Worm (Caenorhabditis elegans) whole organism, L4 larva: Measurements from ENCODE around the gene acr-10.

ENCODE experiments used
- F44E2.7 ChIP-seq: fragments of 200-800 bp; sonication (Bioruptor generic); IDR thresholded peaks from 2 replicates; pipeline ENCODE4 v2.1.2; 2022; ENCODE audit warnings: missing genetic modification characterization, missing compliant biosample characterization
- T20F7.1 ChIP-seq: fragments of 200-800 bp; sonication (Bioruptor generic); optimal IDR thresholded peaks from 2 replicates; lab custom pipeline; 2018; ENCODE audit warnings: mild to moderate bottlenecking, missing genetic modification characterization, missing compliant biosample characterization
- Y105C5A.15 ChIP-seq: fragments of 200-800 bp; sonication (Bioruptor generic); IDR thresholded peaks from 2 replicates; pipeline ENCODE4 v1.3.6; 2022; ENCODE audit warnings: missing genetic modification characterization, missing compliant biosample characterization
- Y48G9A.11 ChIP-seq: fragments of 200-800 bp; sonication (Bioruptor generic); IDR thresholded peaks from 2 replicates; pipeline ENCODE4 v1.3.6; 2022; ENCODE audit warnings: missing genetic modification reagents, missing genetic modification characterization, missing compliant biosample characterization
- aha-1 ChIP-seq: fragments of 150-350 bp; peaks from one replicate; lab custom pipeline; 2014; ENCODE audit warnings: missing biosample characterization, missing genetic modification characterization
- ceh-62 ChIP-seq: sonication (generic microtip); optimal IDR thresholded peaks from 2 replicates; lab custom pipeline; 2017; ENCODE audit warnings: missing biosample characterization, missing genetic modification characterization
- daf-16 ChIP-seq, 3 experiments: sonication (generic microtip); optimal IDR thresholded peaks; 2 replicates each; lab custom pipeline; 2016 to 2017; ENCODE audit warnings: missing genetic modification characterization in 3 of 3, missing genetic modification reagents in 3 of 3, mild to moderate bottlenecking in 2 of 3, missing compliant biosample characterization in 2 of 3, missing biosample characterization in 1 of 3, moderate library complexity in 1 of 3
- dmd-6 ChIP-seq: fragments of 200-800 bp; sonication (Bioruptor generic); IDR thresholded peaks from 2 replicates; pipeline ENCODE4 v1.3.6; 2022; ENCODE audit warnings: missing genetic modification reagents, missing genetic modification characterization, missing compliant biosample characterization
- dmd-8 ChIP-seq: fragments of 200-800 bp; sonication (Bioruptor generic); IDR thresholded peaks from 2 replicates; pipeline ENCODE4 v1.3.6; 2022; ENCODE audit warnings: missing genetic modification characterization, missing compliant biosample characterization
- dve-1 ChIP-seq: sonication (generic microtip); optimal IDR thresholded peaks from 2 replicates; lab custom pipeline; 2017; ENCODE audit warnings: antibody characterized with exemption, mild to moderate bottlenecking, missing genetic modification characterization, missing compliant biosample characterization; ENCODE audit not compliant: insufficient read depth
- egl-43 ChIP-seq: fragments of 200-800 bp; sonication (Bioruptor generic); IDR thresholded peaks from 2 replicates; pipeline ENCODE4 v1.3.6; 2022; ENCODE audit warnings: missing genetic modification reagents, missing genetic modification characterization, missing compliant biosample characterization
- gei-8 ChIP-seq: fragments of 200-800 bp; sonication (Bioruptor generic); optimal IDR thresholded peaks from 2 replicates; lab custom pipeline; 2018; ENCODE audit warnings: mild to moderate bottlenecking, missing genetic modification characterization, missing compliant biosample characterization
- hif-1 ChIP-seq, 2 experiments: sonication (generic microtip); optimal IDR thresholded peaks; 2 replicates each; lab custom pipeline; 2016 to 2017; ENCODE audit warnings: missing compliant biosample characterization in 2 of 2, missing genetic modification characterization in 2 of 2, missing genetic modification reagents in 2 of 2, missing genotype in 2 of 2, mild to moderate bottlenecking in 1 of 2
- hlh-30 ChIP-seq: sonication (generic microtip); optimal IDR thresholded peaks from 2 replicates; lab custom pipeline; 2017; ENCODE audit warnings: antibody characterized with exemption, mild to moderate bottlenecking, missing genetic modification characterization, missing compliant biosample characterization; ENCODE audit not compliant: insufficient read depth
- hmg-1.1 ChIP-seq: fragments of 200-800 bp; sonication (Bioruptor generic); IDR thresholded peaks from 2 replicates; pipeline ENCODE4 v1.3.6; 2022; ENCODE audit warnings: missing genetic modification reagents, missing genetic modification characterization, missing compliant biosample characterization
- lim-7 ChIP-seq: fragments of 200-800 bp; sonication (Bioruptor generic); IDR thresholded peaks from 2 replicates; pipeline ENCODE4 v1.3.6; 2022; ENCODE audit warnings: missing genetic modification characterization, missing compliant biosample characterization
- lin-13 ChIP-seq: fragments of 150-350 bp; optimal IDR thresholded peaks from 2 replicates; lab custom pipeline; 2014; ENCODE audit warnings: missing biosample characterization, missing genetic modification reagents, missing genetic modification characterization
- lin-39 ChIP-seq: fragments of 150-350 bp; optimal IDR thresholded peaks from 2 replicates; lab custom pipeline; 2014; ENCODE audit warnings: missing biosample characterization, missing genetic modification reagents, missing genetic modification characterization
- madf-5 ChIP-seq, 2 experiments: fragments of 200-800 bp; sonication (Bioruptor generic); IDR thresholded peaks; 2 replicates each; pipeline ENCODE4 v1.3.6; 2022; ENCODE audit warnings: missing compliant biosample characterization in 2 of 2, missing genetic modification characterization in 2 of 2
- madf-9 ChIP-seq: fragments of 200-800 bp; sonication (Bioruptor generic); conservative IDR thresholded peaks from 2 replicates; pipeline ENCODE4 v1.3.6; 2022; ENCODE audit warnings: missing genetic modification reagents, missing genetic modification characterization, missing compliant biosample characterization
- mep-1 ChIP-seq: fragments of 150-350 bp; sonication (generic microtip); optimal IDR thresholded peaks from 3 replicates; lab custom pipeline; 2014; ENCODE audit warnings: missing biosample characterization, missing genetic modification characterization
- mxl-3 ChIP-seq: fragments of 200-800 bp; sonication (Bioruptor generic); optimal IDR thresholded peaks from 2 replicates; lab custom pipeline; 2018; ENCODE audit warnings: mild to moderate bottlenecking, missing genetic modification characterization, missing compliant biosample characterization
- nhr-6 ChIP-seq: fragments of 150-350 bp; optimal IDR thresholded peaks from 2 replicates; lab custom pipeline; 2014; ENCODE audit warnings: missing biosample characterization, missing genetic modification characterization
- nhr-76 ChIP-seq: fragments of 150-350 bp; optimal IDR thresholded peaks from 2 replicates; lab custom pipeline; 2014; ENCODE audit warnings: missing biosample characterization, missing genetic modification characterization
- pha-4 ChIP-seq, 2 experiments: fragments of 150-350 bp in 1 of 2; fragments of 200-800 bp in 1 of 2; sonication (Bioruptor generic) in 1 of 2; IDR thresholded peaks in 1 of 2; optimal IDR thresholded peaks in 1 of 2; 2 replicates each; pipeline versions ENCODE4 v1.3.6 to Lab custom; 2014 to 2022; ENCODE audit warnings: missing genetic modification characterization in 2 of 2, missing genetic modification reagents in 2 of 2, missing biosample characterization in 1 of 2, missing compliant biosample characterization in 1 of 2
- pqm-1 ChIP-seq: sonication (generic microtip); optimal IDR thresholded peaks from 2 replicates; lab custom pipeline; 2017; ENCODE audit warnings: missing biosample characterization, missing genetic modification characterization
- rbr-2 ChIP-seq: sonication (generic microtip); optimal IDR thresholded peaks from 2 replicates; lab custom pipeline; 2016; ENCODE audit warnings: missing genotype, missing genetic modification characterization, missing compliant biosample characterization
- snpc-1.2 ChIP-seq: fragments of 200-800 bp; sonication (Bioruptor generic); IDR thresholded peaks from 2 replicates; pipeline ENCODE4 v1.3.6; 2022; ENCODE audit warnings: missing genetic modification reagents, missing genetic modification characterization, missing compliant biosample characterization
- spr-3 ChIP-seq: fragments of 200-800 bp; sonication (Bioruptor generic); optimal IDR thresholded peaks from 2 replicates; lab custom pipeline; 2018; ENCODE audit warnings: mild to moderate bottlenecking, missing genetic modification characterization, missing compliant biosample characterization
- tag-97 ChIP-seq: fragments of 200-800 bp; sonication (Bioruptor generic); IDR thresholded peaks from 2 replicates; pipeline ENCODE4 v1.3.6; 2022; ENCODE audit warnings: missing genetic modification characterization, missing compliant biosample characterization
- tra-1 ChIP-seq: fragments of 200-800 bp; sonication (Bioruptor generic); IDR thresholded peaks from 2 replicates; pipeline ENCODE4 v1.3.6; 2022; ENCODE audit warnings: missing genetic modification reagents, missing genetic modification characterization, missing compliant biosample characterization
- unc-62 ChIP-seq, 3 experiments: fragments of 150-350 bp in 1 of 3; sonication (generic microtip); optimal IDR thresholded peaks in 2 of 3; peaks in 1 of 3; 1 replicate in 1 of 3; 2 replicates in 2 of 3; lab custom pipeline; 2014 to 2017; ENCODE audit warnings: missing biosample characterization in 3 of 3, missing genetic modification characterization in 3 of 3, missing genetic modification reagents in 3 of 3, missing genotype in 1 of 3
- vab-7 ChIP-seq: fragments of 200-800 bp; sonication (Bioruptor generic); IDR thresholded peaks from 2 replicates; pipeline ENCODE4 v1.3.6; 2022; ENCODE audit warnings: missing genetic modification reagents, missing genetic modification characterization, missing compliant biosample characterization
- zfp-3 ChIP-seq: fragments of 200-800 bp; sonication (Bioruptor generic); conservative IDR thresholded peaks from 2 replicates; pipeline ENCODE4 v1.3.6; 2022; ENCODE audit warnings: missing genetic modification reagents, missing genetic modification characterization, missing compliant biosample characterization
- ztf-7 ChIP-seq: fragments of 150-350 bp; optimal IDR thresholded peaks from 2 replicates; lab custom pipeline; 2014; ENCODE audit warnings: missing biosample characterization, missing genetic modification characterization

acr-10 gene

ce11 chrX:3990941-3991340, 31.1 kb upstream of the acr-10 start:
- no peak for TF ChIP-seq F44E2.7 (GFP tag; lab: Robert Waterston, UW)
- TF ChIP-seq hmg-1.1 (GFP tag; lab: Robert Waterston, UW), result no peak
- TF ChIP-seq nhr-76 (tag; lab: Kevin White, UChicago), result no peak

DNA sequence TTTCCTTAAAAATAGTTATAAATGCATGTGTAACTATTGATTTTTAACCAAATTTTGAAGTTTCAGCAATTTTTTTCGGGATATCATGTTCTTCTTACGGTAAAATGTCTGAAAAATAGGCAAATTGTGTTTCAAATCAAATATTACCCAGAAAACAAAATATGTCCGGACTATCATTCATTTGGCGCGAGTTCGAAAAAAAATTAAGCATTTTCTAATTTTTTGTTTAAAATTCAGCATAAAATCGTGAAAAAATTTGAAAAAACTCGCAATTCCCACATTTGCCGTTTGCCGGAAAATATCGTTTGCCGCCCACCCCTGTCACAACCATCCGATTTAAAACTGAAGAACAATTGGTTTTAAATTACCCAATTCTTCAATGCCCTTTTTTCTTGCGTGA, 30.4 kb upstream of the acr-10 start:
- TF ChIP-seq aha-1 (tag; lab: Kevin White, UChicago) (peak; percentile 97), hif-1 (tag; optimal IDR thresholded peaks at IDR 0.05; lab: Kevin White, UChicago) (no peak)
- TF ChIP-seq, all 104 proteins: peak for 1

ce11 chrX:3994418-3994817, 27.6 kb upstream of the acr-10 start:
- TF ChIP-seq egl-43 (GFP tag; lab: Robert Waterston, UW), result peak; percentile 80
- TF ChIP-seq madf-9 (GFP tag; lab: Robert Waterston, UW), result peak; percentile 41; the same call in 1 of the 2 replicates
- peak; percentile 20 for TF ChIP-seq gei-8 (GFP tag; lab: Kevin White, UChicago)
- TF ChIP-seq pha-4 (GFP tag; IDR thresholded peaks at IDR 0.05; lab: Robert Waterston, UW), result peak; percentile 25; the same call in 1 of the 2 replicates
- TF ChIP-seq pha-4 (tag; optimal IDR thresholded peaks at IDR 0.05; lab: Kevin White, UChicago), result no peak
- TF ChIP-seq hmg-1.1 (GFP tag; lab: Robert Waterston, UW), result peak; percentile 63
- TF ChIP-seq madf-5 (GFP tag; IDR thresholded peaks at IDR 0.05; lab: Robert Waterston, UW), result 0 out of 4 replicates have a peak, but pooled peaks have one; percentile 33 to 50
- peak; percentile 18 for TF ChIP-seq mxl-3
- peak; percentile 25 for TF ChIP-seq mep-1
- TF ChIP-seq T20F7.1 (GFP tag; lab: Kevin White, UChicago), result no peak
- TF ChIP-seq tra-1 (GFP tag; lab: Robert Waterston, UW), result 0 out of 2 replicates have a peak, but pooled peaks have one; percentile 20
- TF ChIP-seq dve-1, result peak; percentile 6
- 0 out of 2 replicates have a peak, but pooled peaks have one; percentile 61 for TF ChIP-seq Y105C5A.15 (GFP tag; lab: Robert Waterston, UW)
- peak; percentile 29; the same call in 1 of the 2 replicates for TF ChIP-seq dmd-6 (GFP tag; lab: Robert Waterston, UW)
- no peak for TF ChIP-seq ceh-62 (tag; lab: Kevin White, UChicago)
- no peak for TF ChIP-seq Y48G9A.11 (GFP tag; lab: Robert Waterston, UW)
- peak; percentile 51; the same call in 1 of the 2 replicates for TF ChIP-seq vab-7
- peak; percentile 33 for TF ChIP-seq hlh-30 (tag; lab: Kevin White, UChicago)
- peak; percentile 19 for TF ChIP-seq spr-3 (GFP tag; lab: Kevin White, UChicago)
- TF ChIP-seq zfp-3, result 0 out of 2 replicates have a peak, but pooled peaks have one; percentile 40
- TF ChIP-seq lim-7, result 0 out of 2 replicates have a peak, but pooled peaks have one; percentile 50
- TF ChIP-seq snpc-1.2, result no peak
- no peak for TF ChIP-seq lin-39 (tag; lab: Kevin White, UChicago)
- peak; percentile 4 for TF ChIP-seq ztf-7 (tag; lab: Kevin White, UChicago)
- TF ChIP-seq pqm-1, result no peak
- 0 out of 2 replicates have a peak, but pooled peaks have one; percentile 36 for TF ChIP-seq dmd-8
- peak in 1 of 2 experiments; percentile 29 for TF ChIP-seq daf-16 (GFP tag; optimal IDR thresholded peaks at IDR 0.05; lab: Kevin White, UChicago)
- no peak for TF ChIP-seq daf-16 (tag; optimal IDR thresholded peaks at IDR 0.05; lab: Kevin White, UChicago)
- TF ChIP-seq rbr-2 (tag; lab: Kevin White, UChicago), result peak; percentile 36
- no peak for TF ChIP-seq nhr-6 (tag; lab: Kevin White, UChicago)

- TF ChIP-seq lin-13 (no peak), tag-97 (GFP tag; lab: Robert Waterston, UW) (no peak), unc-62 (GFP tag; optimal IDR thresholded peaks at IDR 0.05 in 1 of 2; lab: Kevin White, UChicago) (peak in 1 of 2 experiments; percentile 0), unc-62 (tag; optimal IDR thresholded peaks at IDR 0.05; lab: Kevin White, UChicago) (no peak)
These were observed 25.0 kb upstream of the acr-10 start, which contains the start of gene R02E12.5 for ce11 chrX:3997040-3997439. Gene R02E12.5 (plus strand): TSS chrX:3997340.
